Worm (Caenorhabditis elegans) whole organism, L4 larva: ENCODE data around the gene D1086.5.

Source experiments
- daf-12 ChIP-seq: fragments of 150-350 bp; optimal IDR thresholded peaks from 2 replicates; lab custom pipeline; 2014; ENCODE audit warnings: missing biosample characterization, missing genetic modification reagents, missing genetic modification characterization
- dpl-1 ChIP-seq: fragments of 150-350 bp; optimal IDR thresholded peaks from 2 replicates; lab custom pipeline; 2014; ENCODE audit warnings: missing biosample characterization, missing genetic modification reagents, missing genetic modification characterization
- fos-1 ChIP-seq: fragments of 150-350 bp; optimal IDR thresholded peaks from 2 replicates; lab custom pipeline; 2014; ENCODE audit warnings: missing biosample characterization, missing genetic modification characterization
- mxl-3 ChIP-seq: fragments of 200-800 bp; sonication (Bioruptor generic); optimal IDR thresholded peaks from 2 replicates; lab custom pipeline; 2018; ENCODE audit warnings: mild to moderate bottlenecking, missing genetic modification characterization, missing compliant biosample characterization
- nhr-10 ChIP-seq: fragments of 150-350 bp; optimal IDR thresholded peaks from 2 replicates; lab custom pipeline; 2014; ENCODE audit warnings: missing biosample characterization, missing genetic modification characterization
- nhr-237 ChIP-seq: sonication (generic microtip); optimal IDR thresholded peaks from 2 replicates; lab custom pipeline; 2017; ENCODE audit warnings: missing biosample characterization, missing genetic modification characterization
- nhr-6 ChIP-seq: fragments of 150-350 bp; optimal IDR thresholded peaks from 2 replicates; lab custom pipeline; 2014; ENCODE audit warnings: missing biosample characterization, missing genetic modification characterization
- nhr-77 ChIP-seq: fragments of 150-350 bp; optimal IDR thresholded peaks from 2 replicates; lab custom pipeline; 2014; ENCODE audit warnings: missing biosample characterization, missing genetic modification characterization

DNA sequence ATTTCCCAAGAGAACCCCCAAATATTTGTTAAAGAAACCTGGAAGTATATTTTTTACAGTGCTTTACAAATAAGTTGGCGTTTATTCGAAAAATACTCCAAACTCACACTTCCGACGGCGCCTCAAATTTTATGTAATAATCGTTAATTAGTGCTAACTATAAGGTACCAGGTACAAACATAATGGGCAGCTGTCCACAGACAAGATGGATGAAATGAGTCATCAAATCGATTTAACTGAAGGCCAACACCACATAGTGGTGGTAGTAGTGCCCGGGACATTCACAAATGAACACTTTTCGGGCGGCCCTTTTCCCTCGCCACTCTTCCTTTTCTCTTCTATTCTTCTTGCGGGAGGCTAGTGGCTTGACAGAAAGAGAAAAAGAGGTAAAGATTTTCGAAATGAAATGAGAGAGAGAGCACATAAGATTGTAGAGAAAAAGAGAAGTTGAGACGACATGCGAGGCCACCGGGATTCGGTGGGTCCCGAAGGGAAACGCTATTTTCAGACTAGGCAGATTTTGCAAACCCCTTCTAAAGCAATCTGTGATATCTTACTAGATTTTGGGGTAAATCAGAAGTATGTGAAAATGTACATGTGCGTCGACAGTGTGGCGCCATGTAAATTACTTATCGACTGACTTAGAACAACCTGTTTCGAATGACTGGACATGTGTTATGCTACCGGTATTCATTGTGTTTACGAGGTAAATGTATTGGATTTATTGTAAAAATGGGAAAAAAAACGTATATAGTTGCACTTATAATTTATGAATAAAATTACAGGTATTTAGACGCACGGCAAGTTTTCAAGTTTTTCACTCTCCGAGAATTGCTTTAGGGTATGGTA, 49.3 kb upstream of the D1086.5 start:
- TF ChIP-seq dpl-1 (GFP tag; lab: Kevin White, UChicago) (no peak), fos-1 (no peak), nhr-77 (tag; lab: Kevin White, UChicago) (no peak), nhr-10 (tag; lab: Kevin White, UChicago) (no peak), nhr-237 (tag; lab: Kevin White, UChicago) (no peak), nhr-6 (tag; lab: Kevin White, UChicago) (peak; percentile 61), daf-12 (no peak), mxl-3 (GFP tag; lab: Kevin White, UChicago) (no peak)
